Fruit fly (Drosophila melanogaster) whole organism: ENCODE data around the gene Tom40.

Experiments
- Dll ChIP-seq: fragments of >200 bp; optimal IDR thresholded peaks from 2 replicates; lab custom pipeline; 2017
- EcR ChIP-seq, 2 experiments: fragments of >200 bp; optimal IDR thresholded peaks; 2 replicates each; lab custom pipeline; 2017; ENCODE audit warnings: missing biosample characterization in 2 of 2, missing genetic modification characterization in 2 of 2, missing genetic modification reagents in 2 of 2
- pan ChIP-seq: fragments of >200 bp; optimal IDR thresholded peaks from 2 replicates; lab custom pipeline; 2017
- psq ChIP-seq: fragments of >200 bp; optimal IDR thresholded peaks from 2 replicates; lab custom pipeline; 2017

dm6 chrX:7744036-7744435 lies 7.3 kb downstream of the Tom40 start:
- TF ChIP-seq EcR (GFP tag; optimal IDR thresholded peaks at IDR 0.05; lab: Kevin White, UChicago): no peak
- no peak for TF ChIP-seq Dll (lab: Kevin White, UChicago)
- TF ChIP-seq pan (lab: Kevin White, UChicago): no peak
- TF ChIP-seq psq (lab: Kevin White, UChicago): no peak
